Worm (Caenorhabditis elegans) whole organism, late embryonic: ENCODE results near the gene clc-25.

Source experiments
- F13H6.1 ChIP-seq: sonication (generic microtip); optimal IDR thresholded peaks from 2 replicates; lab custom pipeline; 2016; ENCODE audit warnings: missing genetic modification characterization, missing compliant biosample characterization
- T23F11.4 ChIP-seq: fragments of 200-800 bp; sonication (Bioruptor generic); optimal IDR thresholded peaks from 2 replicates; lab custom pipeline; 2018; ENCODE audit warnings: mild to moderate bottlenecking, missing genetic modification characterization, missing compliant biosample characterization
- ama-1 ChIP-seq: fragments of 150-350 bp; optimal IDR thresholded peaks from 2 replicates; lab custom pipeline; 2014
- ceh-19 ChIP-seq: fragments of 200-800 bp; sonication (Bioruptor generic); optimal IDR thresholded peaks from 2 replicates; lab custom pipeline; 2018; ENCODE audit warnings: mild to moderate bottlenecking, missing genetic modification characterization, missing compliant biosample characterization
- ceh-2 ChIP-seq: sonication (generic microtip); optimal IDR thresholded peaks from 2 replicates; lab custom pipeline; 2016; ENCODE audit warnings: missing genotype, missing genetic modification characterization, missing compliant biosample characterization
- ceh-34 ChIP-seq: sonication (generic microtip); optimal IDR thresholded peaks from 2 replicates; lab custom pipeline; 2016; ENCODE audit warnings: mild to moderate bottlenecking, missing genetic modification characterization, missing compliant biosample characterization
- ceh-48 ChIP-seq: sonication (generic microtip); optimal IDR thresholded peaks from 2 replicates; lab custom pipeline; 2016; ENCODE audit warnings: missing genetic modification characterization, inconsistent platforms, missing compliant biosample characterization
- che-1 ChIP-seq: sonication (generic microtip); optimal IDR thresholded peaks from 2 replicates; lab custom pipeline; 2016; ENCODE audit warnings: mild to moderate bottlenecking, missing genetic modification characterization, missing compliant biosample characterization
- dmd-4 ChIP-seq: sonication (generic microtip); optimal IDR thresholded peaks from 2 replicates; lab custom pipeline; 2016; ENCODE audit warnings: borderline replicate concordance, missing genetic modification characterization, missing compliant biosample characterization
- dve-1 ChIP-seq: sonication (generic microtip); optimal IDR thresholded peaks from 2 replicates; lab custom pipeline; 2017; ENCODE audit warnings: antibody characterized with exemption, mild to moderate bottlenecking, missing genetic modification characterization, missing compliant biosample characterization
- elt-2 ChIP-seq: sonication (generic microtip); optimal IDR thresholded peaks from 2 replicates; lab custom pipeline; 2016; ENCODE audit warnings: missing genetic modification reagents, missing genetic modification characterization, missing compliant biosample characterization
- ets-4 ChIP-seq: sonication (generic microtip); optimal IDR thresholded peaks from 2 replicates; lab custom pipeline; 2016; ENCODE audit warnings: missing genetic modification characterization, missing compliant biosample characterization
- eyg-1 ChIP-seq: sonication (generic microtip); optimal IDR thresholded peaks from 2 replicates; lab custom pipeline; 2016; ENCODE audit warnings: missing genotype, missing genetic modification characterization, missing compliant biosample characterization
- fax-1 ChIP-seq: sonication (generic microtip); optimal IDR thresholded peaks from 2 replicates; lab custom pipeline; 2016; ENCODE audit warnings: missing genotype, missing genetic modification characterization, missing compliant biosample characterization
- fkh-10 ChIP-seq: fragments of 150-350 bp; optimal IDR thresholded peaks from 2 replicates; lab custom pipeline; 2014; ENCODE audit warnings: missing biosample characterization, missing genetic modification reagents, missing genetic modification characterization
- gmeb-2 ChIP-seq: sonication (generic microtip); optimal IDR thresholded peaks from 2 replicates; lab custom pipeline; 2016; ENCODE audit warnings: missing genetic modification characterization, inconsistent platforms, missing compliant biosample characterization
- hlh-13 ChIP-seq: fragments of 200-800 bp; sonication (Bioruptor generic); optimal IDR thresholded peaks from 2 replicates; lab custom pipeline; 2018; ENCODE audit warnings: mild to moderate bottlenecking, missing genetic modification characterization, missing compliant biosample characterization
- hlh-30 ChIP-seq: sonication (generic microtip); optimal IDR thresholded peaks from 2 replicates; lab custom pipeline; 2017; ENCODE audit warnings: antibody characterized with exemption, missing genetic modification characterization, missing compliant biosample characterization; ENCODE audit not compliant: insufficient read depth
- hlh-6 ChIP-seq: sonication (generic microtip); optimal IDR thresholded peaks from 2 replicates; lab custom pipeline; 2016; ENCODE audit warnings: missing genotype, missing genetic modification characterization, missing compliant biosample characterization
- lim-6 ChIP-seq: sonication (generic microtip); optimal IDR thresholded peaks from 2 replicates; lab custom pipeline; 2016; ENCODE audit warnings: missing genetic modification characterization, missing compliant biosample characterization
- mec-3 ChIP-seq: sonication (generic microtip); optimal IDR thresholded peaks from 2 replicates; lab custom pipeline; 2016; ENCODE audit warnings: borderline replicate concordance, missing genetic modification characterization, missing compliant biosample characterization
- nfya-1 ChIP-seq: sonication (generic microtip); optimal IDR thresholded peaks from 2 replicates; lab custom pipeline; 2017; ENCODE audit warnings: missing genetic modification characterization, mild to moderate bottlenecking, missing compliant biosample characterization, antibody characterized with exemption, moderate library complexity
- nhr-232 ChIP-seq: sonication (generic microtip); optimal IDR thresholded peaks from 2 replicates; lab custom pipeline; 2016; ENCODE audit warnings: missing genetic modification characterization, missing compliant biosample characterization
- npax-4 ChIP-seq: sonication (generic microtip); optimal IDR thresholded peaks from 2 replicates; lab custom pipeline; 2016; ENCODE audit warnings: missing genetic modification characterization, missing compliant biosample characterization
- pax-1 ChIP-seq: fragments of 150-350 bp; optimal IDR thresholded peaks from 2 replicates; lab custom pipeline; 2014; ENCODE audit warnings: missing biosample characterization, missing genetic modification characterization
- pha-4 ChIP-seq: fragments of 150-350 bp; optimal IDR thresholded peaks from 2 replicates; lab custom pipeline; 2018; ENCODE audit warnings: missing biosample characterization, missing genetic modification reagents, missing genetic modification characterization
- ref-2 ChIP-seq: sonication (generic microtip); optimal IDR thresholded peaks from 2 replicates; lab custom pipeline; 2016; ENCODE audit warnings: missing genetic modification characterization, missing compliant biosample characterization
- rnt-1 ChIP-seq: sonication (generic microtip); optimal IDR thresholded peaks from 2 replicates; lab custom pipeline; 2016; ENCODE audit warnings: missing genetic modification characterization, missing compliant biosample characterization
- sox-2 ChIP-seq: fragments of 200-800 bp; sonication (Bioruptor generic); IDR thresholded peaks from 2 replicates; pipeline ENCODE4 v1.3.6; 2022; ENCODE audit warnings: missing genetic modification reagents, missing genetic modification characterization, missing compliant biosample characterization
- tbx-2 ChIP-seq: sonication (generic microtip); optimal IDR thresholded peaks from 2 replicates; lab custom pipeline; 2016; ENCODE audit warnings: missing genetic modification characterization, missing compliant biosample characterization
- ttx-3 ChIP-seq: sonication (generic microtip); optimal IDR thresholded peaks from 2 replicates; lab custom pipeline; 2016; ENCODE audit warnings: missing genetic modification reagents, missing genetic modification characterization, missing compliant biosample characterization
- unc-42 ChIP-seq: sonication (generic microtip); optimal IDR thresholded peaks from 2 replicates; lab custom pipeline; 2016; ENCODE audit warnings: missing genotype, missing genetic modification characterization, missing compliant biosample characterization
- unc-55 ChIP-seq: sonication (generic microtip); optimal IDR thresholded peaks from 2 replicates; lab custom pipeline; 2017; ENCODE audit warnings: missing biosample characterization, missing genetic modification reagents, missing genetic modification characterization
- zip-5 ChIP-seq: sonication (generic microtip); optimal IDR thresholded peaks from 2 replicates; lab custom pipeline; 2016; ENCODE audit warnings: missing genetic modification characterization, missing compliant biosample characterization
- ztf-16 ChIP-seq: sonication (generic microtip); optimal IDR thresholded peaks from 2 replicates; lab custom pipeline; 2017; ENCODE audit warnings: missing genetic modification characterization, missing compliant biosample characterization

The clc-25 gene

ce11 chrIII:1056989-1057687 lies 31.0 kb upstream of the clc-25 start:
- TF ChIP-seq ceh-48 = peak; percentile 18

ce11 chrIII:1054096-1054495 lies 27.9 kb upstream of the clc-25 start:
- TF ChIP-seq hlh-30 (tag; lab: Kevin White, UChicago) (peak; percentile 75), tbx-2 (tag; lab: Kevin White, UChicago) (peak; percentile 45), zip-5 (tag; lab: Kevin White, UChicago) (no peak), nfya-1 (tag; lab: Kevin White, UChicago) (peak; percentile 39), ref-2 (tag; lab: Kevin White, UChicago) (peak; percentile 47), dmd-4 (tag; lab: Kevin White, UChicago) (no peak)

ce11 chrIII:1053067-1053466 lies 26.9 kb upstream of the clc-25 start, which contains the start of gene fbxo-11.2:
fbxo-11.2 (minus strand) TSS chrIII:1053242.
- TF ChIP-seq ceh-19 (GFP tag; lab: Kevin White, UChicago) (peak; percentile 2), sox-2 (peak; percentile 57), fkh-10 (GFP tag; lab: Kevin White, UChicago) (no peak), F13H6.1 (tag; lab: Kevin White, UChicago) (no peak), ztf-16 (tag; lab: Kevin White, UChicago) (no peak)

- TF ChIP-seq hlh-6 (tag; lab: Kevin White, UChicago) (no peak), dve-1 (tag; lab: Kevin White, UChicago) (peak; percentile 97)
Measured at ce11 chrIII:1052291-1052690, 26.1 kb upstream of the clc-25 start.

- TF ChIP-seq rnt-1 (tag; lab: Kevin White, UChicago) (no peak), mec-3 (tag; lab: Kevin White, UChicago) (peak; percentile 35)
- TF ChIP-seq, all 69 proteins: peak for 1
Measured at ce11 chrIII:1051877-1052276, 25.7 kb upstream of the clc-25 start.

- TF ChIP-seq ceh-48 = no peak
- TF ChIP-seq ama-1 (lab: Kevin White, UChicago) = no peak
- no peak for TF ChIP-seq ceh-2 (tag; lab: Kevin White, UChicago)
- no peak for TF ChIP-seq pha-4
- TF ChIP-seq T23F11.4 = no peak
- no peak for TF ChIP-seq lim-6 (tag; lab: Kevin White, UChicago)
- no peak for TF ChIP-seq fax-1 (tag; lab: Kevin White, UChicago)
- TF ChIP-seq unc-42 (tag; lab: Kevin White, UChicago) = no peak
- TF ChIP-seq, all 69 proteins: peak for 0
Measured at ce11 chrIII:1043790-1044189, 17.6 kb upstream of the clc-25 start.

- TF ChIP-seq elt-2 (tag; lab: Kevin White, UChicago) (no peak), dve-1 (tag; lab: Kevin White, UChicago) (no peak), pax-1 (no peak), eyg-1 (tag; lab: Kevin White, UChicago) (no peak), ceh-2 (tag; lab: Kevin White, UChicago) (no peak), fkh-10 (GFP tag; lab: Kevin White, UChicago) (no peak), lim-6 (tag; lab: Kevin White, UChicago) (no peak), ceh-34 (tag; lab: Kevin White, UChicago) (no peak), hlh-30 (tag; lab: Kevin White, UChicago) (no peak), ets-4 (tag; lab: Kevin White, UChicago) (no peak), sox-2 (no peak), nfya-1 (tag; lab: Kevin White, UChicago) (no peak), ttx-3 (no peak), che-1 (tag; lab: Kevin White, UChicago) (no peak), unc-55 (GFP tag; lab: Kevin White, UChicago) (no peak), nhr-232 (no peak), tbx-2 (tag; lab: Kevin White, UChicago) (no peak), gmeb-2 (tag; lab: Kevin White, UChicago) (no peak), hlh-13 (GFP tag; lab: Kevin White, UChicago) (no peak), npax-4 (no peak)
Measured at ce11 chrIII:1040059-1040458, 13.9 kb upstream of the clc-25 start.
